Worm (Caenorhabditis elegans) whole organism, L3 larva: ENCODE data around the gene rpap-2.

Source experiments
- R02D3.7 ChIP-seq: fragments of 150-350 bp; optimal IDR thresholded peaks from 2 replicates; lab custom pipeline; 2014; ENCODE audit warnings: missing biosample characterization, missing genetic modification characterization
- ZK546.5 ChIP-seq: sonication (generic microtip); optimal IDR thresholded peaks from 2 replicates; lab custom pipeline; 2017; ENCODE audit warnings: missing biosample characterization, missing genetic modification characterization
- aly-2 ChIP-seq: fragments of 150-350 bp; optimal IDR thresholded peaks from 2 replicates; lab custom pipeline; 2014; ENCODE audit warnings: missing biosample characterization, missing genetic modification characterization
- ama-1 ChIP-seq: fragments of 150-350 bp; optimal IDR thresholded peaks from 2 replicates; lab custom pipeline; 2018
- ceh-16 ChIP-seq: sonication (generic microtip); optimal IDR thresholded peaks from 2 replicates; lab custom pipeline; 2017; ENCODE audit warnings: missing biosample characterization, missing genetic modification characterization
- ceh-28 ChIP-seq: fragments of 150-350 bp; optimal IDR thresholded peaks from 2 replicates; lab custom pipeline; 2014; ENCODE audit warnings: missing biosample characterization, missing genetic modification reagents, missing genetic modification characterization
- ceh-82 ChIP-seq: fragments of 150-350 bp; optimal IDR thresholded peaks from 2 replicates; lab custom pipeline; 2014; ENCODE audit warnings: missing biosample characterization, missing genetic modification characterization
- ceh-9 ChIP-seq: sonication (generic microtip); optimal IDR thresholded peaks from 2 replicates; lab custom pipeline; 2018; ENCODE audit warnings: missing biosample characterization, missing genetic modification characterization
- daf-12 ChIP-seq: fragments of 150-350 bp; optimal IDR thresholded peaks from 2 replicates; lab custom pipeline; 2014; ENCODE audit warnings: missing biosample characterization, missing genetic modification reagents, missing genetic modification characterization
- egl-27 ChIP-seq: sonication (generic microtip); optimal IDR thresholded peaks from 4 replicates; lab custom pipeline; 2017; ENCODE audit warnings: missing biosample characterization, missing genetic modification reagents, missing genetic modification characterization
- egl-5 ChIP-seq: fragments of 150-350 bp; optimal IDR thresholded peaks from 2 replicates; lab custom pipeline; 2017; ENCODE audit warnings: missing biosample characterization, missing genetic modification reagents, missing genetic modification characterization, inconsistent platforms
- elt-1 ChIP-seq: fragments of 150-350 bp; optimal IDR thresholded peaks from 2 replicates; lab custom pipeline; 2014; ENCODE audit warnings: missing biosample characterization, missing genetic modification characterization
- elt-2 ChIP-seq: sonication (generic microtip); optimal IDR thresholded peaks from 2 replicates; lab custom pipeline; 2016; ENCODE audit warnings: missing genetic modification reagents, mild to moderate bottlenecking, missing genetic modification characterization, missing compliant biosample characterization
- elt-3 ChIP-seq, 3 experiments: fragments of 150-350 bp in 1 of 3; sonication (generic microtip) in 2 of 3; optimal IDR thresholded peaks; 2 replicates in 2 of 3; 4 replicates in 1 of 3; lab custom pipeline; 2014 to 2017; ENCODE audit warnings: missing biosample characterization in 3 of 3, missing genetic modification characterization in 3 of 3
- eor-1 ChIP-seq, 2 experiments: fragments of 150-350 bp; optimal IDR thresholded peaks; 2 replicates each; lab custom pipeline; 2014 to 2018; ENCODE audit warnings: missing biosample characterization in 2 of 2, missing genetic modification characterization in 2 of 2
- fkh-10 ChIP-seq: sonication (generic microtip); optimal IDR thresholded peaks from 2 replicates; lab custom pipeline; 2017; ENCODE audit warnings: missing biosample characterization, missing genetic modification reagents, missing genetic modification characterization
- fkh-2 ChIP-seq: fragments of 150-350 bp; optimal IDR thresholded peaks from 2 replicates; lab custom pipeline; 2014; ENCODE audit warnings: missing biosample characterization, missing genetic modification reagents, missing genetic modification characterization
- fos-1 ChIP-seq: fragments of 150-350 bp; optimal IDR thresholded peaks from 2 replicates; lab custom pipeline; 2014; ENCODE audit warnings: missing biosample characterization, missing genetic modification characterization
- hmg-11 ChIP-seq: sonication (generic microtip); optimal IDR thresholded peaks from 2 replicates; lab custom pipeline; 2016; ENCODE audit warnings: missing genetic modification characterization, missing compliant biosample characterization
- jun-1 ChIP-seq: fragments of 150-350 bp; optimal IDR thresholded peaks from 2 replicates; lab custom pipeline; 2014; ENCODE audit warnings: missing biosample characterization, missing genetic modification reagents, missing genetic modification characterization
- lin-15B ChIP-seq: fragments of 150-350 bp; optimal IDR thresholded peaks from 2 replicates; lab custom pipeline; 2014; ENCODE audit warnings: missing biosample characterization, missing genetic modification characterization
- lin-39 ChIP-seq: fragments of 150-350 bp; optimal IDR thresholded peaks from 2 replicates; lab custom pipeline; 2018; ENCODE audit warnings: missing biosample characterization, missing genetic modification reagents, missing genetic modification characterization
- lsy-12 ChIP-seq: sonication (generic microtip); optimal IDR thresholded peaks from 2 replicates; lab custom pipeline; 2016; ENCODE audit warnings: mild to moderate bottlenecking, missing genetic modification characterization, missing compliant biosample characterization
- mdl-1 ChIP-seq: fragments of 150-350 bp; optimal IDR thresholded peaks from 2 replicates; lab custom pipeline; 2014; ENCODE audit warnings: missing biosample characterization, missing genetic modification characterization
- mml-1 ChIP-seq: fragments of 150-350 bp; sonication (generic microtip); optimal IDR thresholded peaks from 3 replicates; lab custom pipeline; 2014; ENCODE audit warnings: missing biosample characterization, missing genetic modification characterization
- nfya-1 ChIP-seq: sonication (generic microtip); optimal IDR thresholded peaks from 2 replicates; lab custom pipeline; 2017; ENCODE audit warnings: missing genetic modification characterization, mild to moderate bottlenecking, missing compliant biosample characterization, antibody characterized with exemption, moderate library complexity; ENCODE audit not compliant: insufficient read depth
- nhr-11 ChIP-seq: fragments of 150-350 bp; optimal IDR thresholded peaks from 2 replicates; lab custom pipeline; 2014; ENCODE audit warnings: missing biosample characterization, missing genetic modification characterization
- nhr-12 ChIP-seq: fragments of 150-350 bp; optimal IDR thresholded peaks from 2 replicates; lab custom pipeline; 2014; ENCODE audit warnings: missing biosample characterization, missing genetic modification characterization
- nhr-23 ChIP-seq: fragments of 150-350 bp; optimal IDR thresholded peaks from 2 replicates; lab custom pipeline; 2014; ENCODE audit warnings: missing biosample characterization, missing genetic modification reagents, missing genetic modification characterization
- nhr-237 ChIP-seq: fragments of 150-350 bp; optimal IDR thresholded peaks from 2 replicates; lab custom pipeline; 2014; ENCODE audit warnings: missing biosample characterization, missing genetic modification characterization
- nhr-25 ChIP-seq: sonication (generic microtip); optimal IDR thresholded peaks from 2 replicates; lab custom pipeline; 2017; ENCODE audit warnings: missing biosample characterization, missing genetic modification characterization
- nhr-28 ChIP-seq: fragments of 150-350 bp; optimal IDR thresholded peaks from 2 replicates; lab custom pipeline; 2014; ENCODE audit warnings: missing biosample characterization, missing genetic modification characterization
- nhr-43 ChIP-seq: sonication (generic microtip); optimal IDR thresholded peaks from 2 replicates; lab custom pipeline; 2016; ENCODE audit warnings: mild to moderate bottlenecking, missing genetic modification characterization, missing compliant biosample characterization; ENCODE audit not compliant: poor library complexity, severe bottlenecking
- nhr-67 ChIP-seq: fragments of 150-350 bp; optimal IDR thresholded peaks from 2 replicates; lab custom pipeline; 2014; ENCODE audit warnings: missing biosample characterization, missing genetic modification characterization
- nhr-76 ChIP-seq: fragments of 150-350 bp; sonication (generic microtip); optimal IDR thresholded peaks from 5 replicates; lab custom pipeline; 2014; ENCODE audit warnings: missing biosample characterization, missing genetic modification characterization
- nhr-77 ChIP-seq: fragments of 150-350 bp; optimal IDR thresholded peaks from 2 replicates; lab custom pipeline; 2014; ENCODE audit warnings: missing biosample characterization, missing genetic modification characterization
- pha-4 ChIP-seq: fragments of 150-350 bp; optimal IDR thresholded peaks from 2 replicates; lab custom pipeline; 2014; ENCODE audit warnings: missing biosample characterization, missing genetic modification reagents, missing genetic modification characterization
- pqm-1 ChIP-seq: fragments of 150-350 bp; optimal IDR thresholded peaks from 2 replicates; lab custom pipeline; 2017; ENCODE audit warnings: missing biosample characterization, missing genetic modification characterization, inconsistent platforms
- sea-2 ChIP-seq: fragments of 150-350 bp; sonication (generic microtip); optimal IDR thresholded peaks from 4 replicates; lab custom pipeline; 2014; ENCODE audit warnings: missing biosample characterization, missing genetic modification reagents, missing genetic modification characterization
- skn-1 ChIP-seq: fragments of 150-350 bp; optimal IDR thresholded peaks from 2 replicates; lab custom pipeline; 2014; ENCODE audit warnings: missing biosample characterization, missing genetic modification characterization
- snpc-4 ChIP-seq: fragments of 150-350 bp; optimal IDR thresholded peaks from 2 replicates; lab custom pipeline; 2014; ENCODE audit warnings: missing biosample characterization, missing genetic modification characterization
- tbx-2 ChIP-seq: sonication (generic microtip); optimal IDR thresholded peaks from 2 replicates; lab custom pipeline; 2016; ENCODE audit warnings: mild to moderate bottlenecking, missing genetic modification characterization, missing compliant biosample characterization
- unc-39 ChIP-seq: sonication (generic microtip); optimal IDR thresholded peaks from 4 replicates; lab custom pipeline; 2017; ENCODE audit warnings: missing biosample characterization, missing genetic modification characterization
- unc-62 ChIP-seq: fragments of 150-350 bp; sonication (generic microtip); optimal IDR thresholded peaks from 4 replicates; lab custom pipeline; 2014; ENCODE audit warnings: missing biosample characterization, missing genetic modification reagents, missing genetic modification characterization
- zag-1 ChIP-seq: fragments of 150-350 bp; optimal IDR thresholded peaks from 2 replicates; lab custom pipeline; 2014; ENCODE audit warnings: missing biosample characterization, missing genetic modification characterization
- ztf-11 ChIP-seq: fragments of 150-350 bp; optimal IDR thresholded peaks from 2 replicates; lab custom pipeline; 2014; ENCODE audit warnings: missing biosample characterization, missing genetic modification characterization
- ztf-4 ChIP-seq: fragments of 150-350 bp; optimal IDR thresholded peaks from 2 replicates; lab custom pipeline; 2014; ENCODE audit warnings: missing biosample characterization, missing genetic modification characterization

Gene rpap-2

ce11 chrIII:8956146-8956646 is 11.6 kb upstream of the rpap-2 start, which contains the start of the genes ZK643.5 and ZK643.2:
Gene ZK643.5 (minus strand): TSS chrIII:8956196.
Gene ZK643.2 (plus strand): TSS chrIII:8956540.
- TF ChIP-seq unc-62 (GFP tag; lab: Kevin White, UChicago) (no peak), fkh-10 (GFP tag; lab: Kevin White, UChicago) (no peak), nhr-76 (tag; lab: Kevin White, UChicago) (no peak), ceh-82 (tag; lab: Kevin White, UChicago) (peak; percentile 11), lin-39 (tag; lab: Kevin White, UChicago) (no peak), lsy-12 (tag; lab: Kevin White, UChicago) (no peak), nhr-67 (tag; lab: Kevin White, UChicago) (no peak), ceh-28 (tag; lab: Kevin White, UChicago) (peak; percentile 95), sea-2 (GFP tag; lab: Kevin White, UChicago) (no peak), elt-3 (tag; optimal IDR thresholded peaks at IDR 0.05; lab: Kevin White, UChicago) (no peak), pqm-1 (no peak), aly-2 (tag; lab: Kevin White, UChicago) (no peak), snpc-4 (tag; lab: Kevin White, UChicago) (peak; percentile 38), elt-2 (tag; lab: Kevin White, UChicago) (peak; percentile 14), ama-1 (lab: Kevin White, UChicago) (no peak), nhr-28 (tag; lab: Kevin White, UChicago) (no peak), pha-4 (tag; lab: Kevin White, UChicago) (peak; percentile 84), jun-1 (tag; lab: Kevin White, UChicago) (no peak), lin-15B (tag; lab: Kevin White, UChicago) (peak; percentile 48), zag-1 (tag; lab: Kevin White, UChicago) (no peak), ztf-11 (tag; lab: Kevin White, UChicago) (no peak), nhr-23 (tag; lab: Kevin White, UChicago) (no peak), egl-27 (tag; lab: Kevin White, UChicago) (no peak), elt-1 (tag; lab: Kevin White, UChicago) (no peak), fos-1 (tag; lab: Kevin White, UChicago) (no peak), mml-1 (tag; lab: Kevin White, UChicago) (no peak), fkh-2 (tag; lab: Kevin White, UChicago) (no peak), hmg-11 (tag; lab: Kevin White, UChicago) (peak; percentile 86), tbx-2 (tag; lab: Kevin White, UChicago) (no peak), nfya-1 (peak; percentile 86), ztf-4 (tag; lab: Kevin White, UChicago) (no peak), nhr-43 (tag; lab: Kevin White, UChicago) (no peak), ceh-9 (tag; lab: Kevin White, UChicago) (no peak), R02D3.7 (peak; percentile 27), skn-1 (tag; lab: Kevin White, UChicago) (no peak), daf-12 (tag; lab: Kevin White, UChicago) (no peak), nhr-11 (tag; lab: Kevin White, UChicago) (no peak), egl-5 (tag; lab: Kevin White, UChicago) (peak; percentile 10), nhr-77 (tag; lab: Kevin White, UChicago) (no peak), nhr-25 (tag; lab: Kevin White, UChicago) (no peak), eor-1 (tag; optimal IDR thresholded peaks at IDR 0.05; lab: Kevin White, UChicago) (no peak), ceh-16 (tag; lab: Kevin White, UChicago) (no peak), mdl-1 (tag; lab: Kevin White, UChicago) (no peak), ZK546.5 (tag; lab: Kevin White, UChicago) (no peak), unc-39 (no peak), nhr-12 (tag; lab: Kevin White, UChicago) (no peak), nhr-237 (tag; lab: Kevin White, UChicago) (no peak)
